Worm (Caenorhabditis elegans) whole organism, late embryonic: ENCODE measurements around the gene kel-1.

Experiments used
- C38D4.7 ChIP-seq: fragments of 200-800 bp; sonication (Bioruptor generic); optimal IDR thresholded peaks from 2 replicates; lab custom pipeline; 2018; ENCODE audit warnings: mild to moderate bottlenecking, missing genetic modification characterization, moderate library complexity, missing compliant biosample characterization
- F13H6.1 ChIP-seq: sonication (generic microtip); optimal IDR thresholded peaks from 2 replicates; lab custom pipeline; 2016; ENCODE audit warnings: missing genetic modification characterization, missing compliant biosample characterization
- gmeb-2 ChIP-seq: sonication (generic microtip); optimal IDR thresholded peaks from 2 replicates; lab custom pipeline; 2016; ENCODE audit warnings: missing genetic modification characterization, inconsistent platforms, missing compliant biosample characterization
- lim-6 ChIP-seq: sonication (generic microtip); optimal IDR thresholded peaks from 2 replicates; lab custom pipeline; 2016; ENCODE audit warnings: missing genetic modification characterization, missing compliant biosample characterization
- nfya-1 ChIP-seq: sonication (generic microtip); optimal IDR thresholded peaks from 2 replicates; lab custom pipeline; 2017; ENCODE audit warnings: missing genetic modification characterization, mild to moderate bottlenecking, missing compliant biosample characterization, antibody characterized with exemption, moderate library complexity
- nhr-11 ChIP-seq: fragments of 150-350 bp; optimal IDR thresholded peaks from 2 replicates; lab custom pipeline; 2014; ENCODE audit warnings: missing biosample characterization, missing genetic modification characterization
- nhr-232 ChIP-seq: sonication (generic microtip); optimal IDR thresholded peaks from 2 replicates; lab custom pipeline; 2016; ENCODE audit warnings: missing genetic modification characterization, missing compliant biosample characterization
- rnt-1 ChIP-seq: sonication (generic microtip); optimal IDR thresholded peaks from 2 replicates; lab custom pipeline; 2016; ENCODE audit warnings: missing genetic modification characterization, missing compliant biosample characterization

DNA sequence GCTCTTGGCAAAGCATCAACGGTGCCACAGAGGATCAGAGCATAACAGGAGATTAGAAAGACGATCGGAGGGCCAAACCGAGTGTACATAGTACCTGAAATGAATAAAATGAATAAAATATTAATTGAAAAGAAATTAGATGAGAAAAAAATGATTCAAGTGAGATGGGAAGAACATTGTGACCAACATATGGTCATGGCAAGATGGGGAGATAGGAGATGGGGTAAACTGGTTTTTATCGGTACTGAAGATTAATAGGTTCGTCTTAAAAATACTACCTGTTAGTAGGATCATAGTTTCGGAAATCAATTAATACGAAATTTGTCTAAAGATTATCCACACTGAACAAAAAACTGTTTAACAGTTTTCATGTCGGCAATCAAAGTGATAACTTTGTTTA, 31.7 kb upstream of the kel-1 start, which contains the start of gene nep-1:
- no peak for TF ChIP-seq C38D4.7 (GFP tag; lab: Kevin White, UChicago)
- no peak for TF ChIP-seq rnt-1 (tag; lab: Kevin White, UChicago)
- TF ChIP-seq gmeb-2 (tag; lab: Kevin White, UChicago): no peak
- TF ChIP-seq nhr-11 (tag; lab: Kevin White, UChicago): no peak
- TF ChIP-seq nhr-232 (tag; lab: Kevin White, UChicago): no peak
- TF ChIP-seq nfya-1: no peak
- TF ChIP-seq lim-6: no peak
- no peak for TF ChIP-seq F13H6.1 (tag; lab: Kevin White, UChicago)
